Worm (Caenorhabditis elegans) whole organism, L1 larva: ENCODE data around the gene glb-16.

Experiments
- alr-1 ChIP-seq: fragments of 200-800 bp; sonication (Bioruptor generic); optimal IDR thresholded peaks from 2 replicates; lab custom pipeline; 2018; ENCODE audit warnings: borderline replicate concordance, mild to moderate bottlenecking, missing genetic modification characterization, missing compliant biosample characterization
- egl-27 ChIP-seq, 2 experiments: fragments of 150-350 bp in 1 of 2; sonication (generic microtip); optimal IDR thresholded peaks; 3 replicates each; lab custom pipeline; 2017 to 2018; ENCODE audit warnings: missing biosample characterization in 2 of 2, missing genetic modification characterization in 2 of 2, missing genetic modification reagents in 2 of 2
- lir-3 ChIP-seq: sonication (generic microtip); optimal IDR thresholded peaks from 2 replicates; lab custom pipeline; 2016; ENCODE audit warnings: mild to moderate bottlenecking, missing genetic modification characterization, moderate library complexity, missing compliant biosample characterization; ENCODE audit not compliant: poor library complexity
- nhr-237 ChIP-seq: fragments of 150-350 bp; optimal IDR thresholded peaks from 2 replicates; lab custom pipeline; 2014; ENCODE audit warnings: missing biosample characterization, missing genetic modification characterization
- nhr-76 ChIP-seq: sonication (generic microtip); optimal IDR thresholded peaks from 2 replicates; lab custom pipeline; 2017; ENCODE audit warnings: missing biosample characterization, missing genetic modification characterization
- sox-4 ChIP-seq: sonication (generic microtip); optimal IDR thresholded peaks from 2 replicates; lab custom pipeline; 2016; ENCODE audit warnings: missing genetic modification characterization, missing compliant biosample characterization

DNA sequence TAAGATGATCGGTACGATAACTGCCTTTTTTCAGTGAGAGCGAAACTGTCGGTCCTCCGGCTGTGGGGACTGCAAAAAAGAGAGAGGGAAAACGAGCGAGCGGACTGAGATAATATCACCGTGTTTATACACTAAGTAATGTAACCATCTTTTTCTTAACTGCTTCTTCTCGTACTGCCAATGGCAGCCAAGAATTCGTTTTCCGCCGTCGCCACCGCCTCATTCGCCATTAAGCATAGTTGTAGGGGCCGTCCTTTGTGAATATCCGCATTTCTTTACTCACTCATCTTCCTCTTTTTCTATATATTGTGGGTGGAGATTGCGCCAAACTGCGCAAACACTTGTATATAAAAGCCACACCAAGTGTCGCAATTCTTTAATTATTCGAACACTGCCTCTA is 6.6 kb upstream of the glb-16 start, which contains the start of gene col-174:
- no peak for TF ChIP-seq nhr-237 (tag; lab: Kevin White, UChicago)
- TF ChIP-seq egl-27 (tag; optimal IDR thresholded peaks at IDR 0.05; lab: Kevin White, UChicago), result no peak
- TF ChIP-seq nhr-76 (tag; lab: Kevin White, UChicago), result no peak
- TF ChIP-seq lir-3, result no peak
- no peak for TF ChIP-seq alr-1 (tag; lab: Kevin White, UChicago)
- no peak for TF ChIP-seq sox-4 (tag; lab: Kevin White, UChicago)
